Worm (Caenorhabditis elegans) whole organism, early embryonic: ENCODE data around the gene W08E12.6.

Experiments used
- B0310.2 ChIP-seq: sonication (generic microtip); optimal IDR thresholded peaks from 2 replicates; lab custom pipeline; 2016; ENCODE audit warnings: mild to moderate bottlenecking, missing genetic modification characterization, missing compliant biosample characterization
- F13C5.2 ChIP-seq: sonication (generic microtip); optimal IDR thresholded peaks from 2 replicates; lab custom pipeline; 2017; ENCODE audit warnings: mild to moderate bottlenecking, missing genetic modification characterization, inconsistent platforms, missing compliant biosample characterization
- aly-1 ChIP-seq: sonication (generic microtip); optimal IDR thresholded peaks from 2 replicates; lab custom pipeline; 2016; ENCODE audit warnings: missing genetic modification characterization, missing compliant biosample characterization
- ama-1 ChIP-seq: fragments of 150-350 bp; optimal IDR thresholded peaks from 2 replicates; lab custom pipeline; 2014
- ceh-13 ChIP-seq: fragments of 200-800 bp; sonication (Bioruptor generic); optimal IDR thresholded peaks from 2 replicates; lab custom pipeline; 2018; ENCODE audit warnings: mild to moderate bottlenecking, missing genetic modification characterization, missing compliant biosample characterization
- ceh-36 ChIP-seq: sonication (generic microtip); optimal IDR thresholded peaks from 2 replicates; lab custom pipeline; 2016; ENCODE audit warnings: missing genetic modification characterization, inconsistent platforms, missing compliant biosample characterization
- ets-7 ChIP-seq: sonication (generic microtip); optimal IDR thresholded peaks from 2 replicates; lab custom pipeline; 2016; ENCODE audit warnings: missing genotype, missing genetic modification characterization, missing compliant biosample characterization
- flt-1 ChIP-seq: fragments of 200-800 bp; sonication (Bioruptor generic); IDR thresholded peaks from 2 replicates; pipeline ENCODE4 v1.3.6; 2022; ENCODE audit warnings: missing genetic modification characterization, missing compliant biosample characterization
- hmbx-1 ChIP-seq: sonication (generic microtip); optimal IDR thresholded peaks from 2 replicates; lab custom pipeline; 2016; ENCODE audit warnings: mild to moderate bottlenecking, missing genetic modification characterization, missing compliant biosample characterization
- hmg-4 ChIP-seq: fragments of 200-800 bp; sonication (Bioruptor generic); optimal IDR thresholded peaks from 2 replicates; lab custom pipeline; 2018; ENCODE audit warnings: mild to moderate bottlenecking, missing genetic modification characterization, missing compliant biosample characterization
- hnd-1 ChIP-seq: sonication (generic microtip); optimal IDR thresholded peaks from 2 replicates; lab custom pipeline; 2016; ENCODE audit warnings: missing genetic modification characterization, missing compliant biosample characterization
- pes-1 ChIP-seq: fragments of 200-800 bp; sonication (Bioruptor generic); IDR thresholded peaks from 2 replicates; pipeline ENCODE4 v1.3.6; 2022; ENCODE audit warnings: missing genetic modification reagents, missing genetic modification characterization, missing compliant biosample characterization
- scrt-1 ChIP-seq: fragments of 200-800 bp; sonication (Bioruptor generic); IDR thresholded peaks from 2 replicates; pipeline ENCODE4 v1.3.6; 2022; ENCODE audit warnings: missing genetic modification characterization, missing compliant biosample characterization
- sea-1 ChIP-seq: fragments of 200-800 bp; sonication (Bioruptor generic); conservative IDR thresholded peaks from 2 replicates; pipeline ENCODE4 v1.3.6; 2022; ENCODE audit warnings: missing genetic modification characterization, missing compliant biosample characterization
- tbx-11 ChIP-seq: fragments of 200-800 bp; sonication (Bioruptor generic); IDR thresholded peaks from 2 replicates; pipeline ENCODE4 v1.3.6; 2022; ENCODE audit warnings: missing genetic modification characterization, missing compliant biosample characterization
- tbx-37 ChIP-seq: fragments of 200-800 bp; sonication (Bioruptor generic); conservative IDR thresholded peaks from 2 replicates; pipeline ENCODE4 v1.3.6; 2022; ENCODE audit warnings: missing genetic modification reagents, missing genetic modification characterization, missing compliant biosample characterization
- tra-4 ChIP-seq: sonication (generic microtip); optimal IDR thresholded peaks from 2 replicates; lab custom pipeline; 2017; ENCODE audit warnings: missing genetic modification characterization, missing compliant biosample characterization

Gene W08E12.6

ce11 chrIV:3337275-3337674 is 38.9 kb downstream of the W08E12.6 start:
- 0 out of 2 replicates have a peak, but pooled peaks have one; percentile 55 for TF ChIP-seq tbx-11
- peak; percentile 76 for TF ChIP-seq hmg-4 (GFP tag; lab: Kevin White, UChicago)
- TF ChIP-seq scrt-1 (GFP tag; lab: Robert Waterston, UW) = 0 out of 2 replicates have a peak, but pooled peaks have one; percentile 55
- no peak for TF ChIP-seq ceh-36 (tag; lab: Kevin White, UChicago)
- TF ChIP-seq hmbx-1 (tag; lab: Kevin White, UChicago) = no peak
- no peak for TF ChIP-seq tbx-37 (GFP tag; lab: Robert Waterston, UW)
- no peak for TF ChIP-seq B0310.2
- peak; percentile 25; the same call in 1 of the 2 replicates for TF ChIP-seq pes-1
- no peak for TF ChIP-seq hnd-1
- TF ChIP-seq ceh-13 (GFP tag; lab: Kevin White, UChicago) = no peak
- TF ChIP-seq sea-1 (GFP tag; lab: Robert Waterston, UW) = peak; percentile 31; the same call in 1 of the 2 replicates
- TF ChIP-seq ama-1 = no peak
- TF ChIP-seq aly-1 (tag; lab: Kevin White, UChicago) = no peak
- no peak for TF ChIP-seq F13C5.2
- no peak for TF ChIP-seq tra-4
- TF ChIP-seq flt-1 (GFP tag; lab: Robert Waterston, UW) = no peak
- no peak for TF ChIP-seq ets-7 (tag; lab: Kevin White, UChicago)

DNA sequence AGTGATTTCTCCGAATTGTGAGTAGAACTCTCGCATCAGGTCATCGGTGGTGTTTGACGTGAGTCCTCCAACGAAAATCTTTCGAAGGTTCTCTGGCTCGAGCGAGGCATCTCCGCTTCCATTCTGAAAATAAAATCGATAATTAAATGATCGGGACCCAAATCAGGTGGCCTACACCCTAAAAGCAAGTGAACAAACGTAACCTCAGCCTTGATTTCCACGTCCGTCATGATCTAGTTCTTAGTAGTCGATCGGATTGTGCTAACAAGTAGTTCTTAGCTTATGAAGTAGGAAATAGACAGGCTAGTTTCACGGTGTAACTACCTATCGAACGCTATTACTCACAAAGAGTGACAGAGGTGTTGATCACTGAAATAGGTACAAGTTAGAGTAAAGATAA is 39.8 kb downstream of the W08E12.6 start:
- TF ChIP-seq F13C5.2 = no peak
- TF ChIP-seq ets-7 (tag; lab: Kevin White, UChicago) = no peak
- TF ChIP-seq hmbx-1 (tag; lab: Kevin White, UChicago) = no peak
- no peak for TF ChIP-seq scrt-1 (GFP tag; lab: Robert Waterston, UW)
- TF ChIP-seq hnd-1 = no peak
- TF ChIP-seq tbx-37 (GFP tag; lab: Robert Waterston, UW) = no peak
- no peak for TF ChIP-seq flt-1 (GFP tag; lab: Robert Waterston, UW)
- TF ChIP-seq B0310.2 = no peak
- no peak for TF ChIP-seq pes-1
- TF ChIP-seq sea-1 (GFP tag; lab: Robert Waterston, UW) = no peak
- TF ChIP-seq aly-1 (tag; lab: Kevin White, UChicago) = no peak
- no peak for TF ChIP-seq tbx-11
- no peak for TF ChIP-seq ama-1
- TF ChIP-seq tra-4 = no peak
- no peak for TF ChIP-seq ceh-13 (GFP tag; lab: Kevin White, UChicago)
- TF ChIP-seq ceh-36 (tag; lab: Kevin White, UChicago) = no peak
- TF ChIP-seq hmg-4 (GFP tag; lab: Kevin White, UChicago) = no peak

ce11 chrIV:3338676-3339075 is 40.3 kb downstream of the W08E12.6 start, which contains the start of gene hrpa-1:
Gene hrpa-1 (minus strand): TSS chrIV:3338867.
- TF ChIP-seq F13C5.2 (peak; percentile 35), B0310.2 (no peak)

ce11 chrIV:3341170-3341569 is 42.8 kb downstream of the W08E12.6 start, which contains the start of gene F42A6.2:
Gene F42A6.2 (plus strand): TSS chrIV:3341470.
- TF ChIP-seq ceh-36 (tag; lab: Kevin White, UChicago) = no peak
- TF ChIP-seq sea-1 (GFP tag; lab: Robert Waterston, UW) = no peak
- TF ChIP-seq flt-1 (GFP tag; lab: Robert Waterston, UW) = no peak
- no peak for TF ChIP-seq ceh-13 (GFP tag; lab: Kevin White, UChicago)
- TF ChIP-seq tbx-11 = no peak
- TF ChIP-seq hmg-4 (GFP tag; lab: Kevin White, UChicago) = no peak
- TF ChIP-seq scrt-1 (GFP tag; lab: Robert Waterston, UW) = no peak
- no peak for TF ChIP-seq F13C5.2
- TF ChIP-seq ama-1 = no peak
- no peak for TF ChIP-seq B0310.2
- no peak for TF ChIP-seq pes-1
- no peak for TF ChIP-seq aly-1 (tag; lab: Kevin White, UChicago)
- no peak for TF ChIP-seq ets-7 (tag; lab: Kevin White, UChicago)
- no peak for TF ChIP-seq tbx-37 (GFP tag; lab: Robert Waterston, UW)
- TF ChIP-seq hmbx-1 (tag; lab: Kevin White, UChicago) = no peak
- TF ChIP-seq tra-4 = no peak
- no peak for TF ChIP-seq hnd-1

DNA sequence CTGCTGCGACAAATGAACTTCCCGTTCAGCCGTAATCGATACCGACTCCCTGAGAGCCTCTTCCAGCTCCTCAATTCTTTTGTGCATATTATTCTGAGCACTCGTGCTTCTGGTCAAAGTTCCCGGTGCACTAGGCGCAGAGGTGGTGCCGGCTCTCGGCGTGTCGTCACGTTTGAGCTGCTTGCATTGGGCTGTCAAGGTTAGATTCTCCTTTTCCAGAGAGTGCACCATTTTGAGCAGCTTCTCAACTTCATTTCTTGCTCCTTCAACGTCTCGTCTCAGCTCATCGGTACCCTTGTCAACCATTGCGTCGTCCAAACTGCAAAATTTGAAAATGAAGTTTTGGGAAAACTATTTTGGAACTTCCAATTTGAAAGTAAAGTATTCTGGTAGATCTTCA is 47.1 kb downstream of the W08E12.6 start:
- TF ChIP-seq hmg-4 (GFP tag; lab: Kevin White, UChicago) = no peak
- no peak for TF ChIP-seq F13C5.2
- no peak for TF ChIP-seq aly-1 (tag; lab: Kevin White, UChicago)

ce11 chrIV:3348334-3348733 is 49.9 kb downstream of the W08E12.6 start:
- TF ChIP-seq ama-1 (no peak), ceh-36 (tag; lab: Kevin White, UChicago) (no peak), ets-7 (tag; lab: Kevin White, UChicago) (no peak), hmg-4 (GFP tag; lab: Kevin White, UChicago) (no peak), tbx-11 (no peak), pes-1 (no peak), aly-1 (tag; lab: Kevin White, UChicago) (no peak), ceh-13 (GFP tag; lab: Kevin White, UChicago) (no peak), tra-4 (no peak), sea-1 (GFP tag; lab: Robert Waterston, UW) (no peak), hnd-1 (no peak), tbx-37 (GFP tag; lab: Robert Waterston, UW) (no peak), scrt-1 (GFP tag; lab: Robert Waterston, UW) (no peak)
